Fruit fly (Drosophila melanogaster) whole organism, embryonic: ENCODE results near the gene Egfrap.

Source experiments
- Bgb ChIP-seq: fragments of 200-800 bp; sonication (Bioruptor generic); IDR thresholded peaks from 2 replicates; pipeline ENCODE4 v1.3.6; 2022; ENCODE audit warnings: missing biosample characterization, missing genetic modification characterization; ENCODE audit not compliant: partially characterized antibody
- CG10462 ChIP-seq: fragments of 200-800 bp; sonication (Bioruptor generic); optimal IDR thresholded peaks from 2 replicates; lab custom pipeline; 2016; ENCODE audit warnings: missing biosample characterization, missing genetic modification characterization
- CG11398 ChIP-seq: fragments of 200-800 bp; sonication (Bioruptor generic); optimal IDR thresholded peaks from 2 replicates; lab custom pipeline; 2016; ENCODE audit warnings: missing biosample characterization, missing genetic modification characterization
- CG12391 ChIP-seq: fragments of 200-800 bp; sonication (Bioruptor generic); optimal IDR thresholded peaks from 3 replicates; lab custom pipeline; 2018; ENCODE audit warnings: missing biosample characterization, mild to moderate bottlenecking, missing genetic modification characterization, moderate library complexity
- CG12769 ChIP-seq: fragments of 200-800 bp; sonication (Bioruptor generic); optimal IDR thresholded peaks from 2 replicates; lab custom pipeline; 2019; ENCODE audit warnings: missing biosample characterization, mild to moderate bottlenecking, missing genetic modification characterization, moderate library complexity
- CG13123 ChIP-seq: fragments of 200-800 bp; sonication (Bioruptor generic); optimal IDR thresholded peaks from 2 replicates; lab custom pipeline; 2016; ENCODE audit warnings: missing biosample characterization, missing genetic modification characterization
- CG13424 ChIP-seq: fragments of 200-800 bp; sonication (Bioruptor generic); optimal IDR thresholded peaks from 2 replicates; lab custom pipeline; 2019; ENCODE audit warnings: missing biosample characterization, mild to moderate bottlenecking, missing genetic modification characterization, moderate library complexity
- CG13775 ChIP-seq: fragments of 200-800 bp; sonication (Bioruptor generic); optimal IDR thresholded peaks from 3 replicates; lab custom pipeline; 2017; ENCODE audit warnings: missing biosample characterization, mild to moderate bottlenecking, missing genetic modification characterization
- CG15011 ChIP-seq: fragments of 200-800 bp; sonication (Bioruptor generic); optimal IDR thresholded peaks from 3 replicates; lab custom pipeline; 2018; ENCODE audit warnings: missing biosample characterization, mild to moderate bottlenecking, missing genetic modification characterization
- CG17361 ChIP-seq: fragments of 200-800 bp; sonication (Bioruptor generic); IDR thresholded peaks from 3 replicates; pipeline ENCODE4 v1.3.6; 2022; ENCODE audit warnings: missing biosample characterization, missing genetic modification characterization
- CG17612 ChIP-seq: fragments of 200-800 bp; sonication (Bioruptor generic); IDR thresholded peaks from 2 replicates; pipeline ENCODE4 v1.3.6; 2022; ENCODE audit warnings: missing biosample characterization, missing genetic modification characterization
- CG2120 ChIP-seq: fragments of 200-800 bp; sonication (Bioruptor generic); optimal IDR thresholded peaks from 3 replicates; lab custom pipeline; 2016; ENCODE audit warnings: missing biosample characterization, missing genetic modification characterization
- CG30020 ChIP-seq: fragments of 200-800 bp; optimal IDR thresholded peaks from 2 replicates; lab custom pipeline; 2019; ENCODE audit warnings: missing biosample characterization, mild to moderate bottlenecking, missing genetic modification characterization, moderate library complexity
- CG33213 ChIP-seq: fragments of 200-800 bp; sonication (Bioruptor generic); optimal IDR thresholded peaks from 3 replicates; lab custom pipeline; 2016; ENCODE audit warnings: missing biosample characterization, missing genetic modification characterization
- CG34376 ChIP-seq: fragments of 200-800 bp; sonication (Bioruptor generic); optimal IDR thresholded peaks from 2 replicates; lab custom pipeline; 2018; ENCODE audit warnings: missing biosample characterization, mild to moderate bottlenecking, missing genetic modification characterization
- CG4360 ChIP-seq: fragments of 200-800 bp; sonication (Bioruptor generic); IDR thresholded peaks from 2 replicates; pipeline ENCODE4 v1.3.6; 2022; ENCODE audit warnings: missing biosample characterization, missing genetic modification characterization
- CG4617 ChIP-seq: fragments of 200-800 bp; sonication (Bioruptor generic); optimal IDR thresholded peaks from 3 replicates; lab custom pipeline; 2016; ENCODE audit warnings: missing biosample characterization, missing genetic modification characterization, borderline replicate concordance
- CG4730 ChIP-seq: fragments of 200-800 bp; sonication (Bioruptor generic); IDR thresholded peaks from 2 replicates; pipeline ENCODE4 v1.3.6; 2022; ENCODE audit warnings: missing biosample characterization, missing genetic modification characterization
- CG5953 ChIP-seq: fragments of 200-800 bp; sonication (Bioruptor generic); IDR thresholded peaks from 2 replicates; pipeline ENCODE4 v1.3.6; 2022; ENCODE audit warnings: missing biosample characterization, missing genetic modification characterization
- CG6765 ChIP-seq: fragments of 200-800 bp; sonication (Bioruptor generic); optimal IDR thresholded peaks from 3 replicates; lab custom pipeline; 2017; ENCODE audit warnings: missing biosample characterization, mild to moderate bottlenecking, missing genetic modification characterization
- CG7556 ChIP-seq: fragments of 200-800 bp; sonication (Bioruptor generic); optimal IDR thresholded peaks from 2 replicates; lab custom pipeline; 2017; ENCODE audit warnings: missing biosample characterization, mild to moderate bottlenecking, missing genetic modification characterization
- Dek ChIP-seq: fragments of 200-800 bp; sonication (Bioruptor generic); optimal IDR thresholded peaks from 3 replicates; lab custom pipeline; 2019; ENCODE audit warnings: missing biosample characterization, mild to moderate bottlenecking, missing genetic modification characterization, moderate library complexity
- Dip3 ChIP-seq: fragments of 200-800 bp; sonication (Bioruptor generic); optimal IDR thresholded peaks from 3 replicates; lab custom pipeline; 2016; ENCODE audit warnings: missing biosample characterization, missing genetic modification characterization
- GATAe ChIP-seq: fragments of 200-800 bp; sonication (Bioruptor generic); conservative IDR thresholded peaks from 2 replicates; pipeline ENCODE4 v1.3.6; 2022; ENCODE audit warnings: missing biosample characterization, missing genetic modification characterization
- Gsc ChIP-seq: fragments of 200-800 bp; sonication (Bioruptor generic); IDR thresholded peaks from 2 replicates; pipeline ENCODE4 v1.3.6; 2022; ENCODE audit warnings: missing biosample characterization, missing genetic modification characterization
- HHEX ChIP-seq: fragments of 200-800 bp; sonication (Bioruptor generic); optimal IDR thresholded peaks from 3 replicates; lab custom pipeline; 2017; ENCODE audit warnings: missing biosample characterization, mild to moderate bottlenecking, missing genetic modification characterization, missing genetic modification reagents
- HLH4C ChIP-seq: fragments of 200-800 bp; sonication (Bioruptor generic); IDR thresholded peaks from 3 replicates; pipeline ENCODE4 v1.3.6; 2022; ENCODE audit warnings: missing biosample characterization, missing genetic modification characterization; ENCODE audit not compliant: partially characterized antibody
- Hr51 ChIP-seq, 2 experiments: fragments of 200-800 bp; sonication (Bioruptor generic); optimal IDR thresholded peaks; 2 replicates in 1 of 2; 3 replicates in 1 of 2; lab custom pipeline; 2016 to 2018; ENCODE audit warnings: missing biosample characterization in 2 of 2, missing genetic modification characterization in 2 of 2, mild to moderate bottlenecking in 1 of 2, moderate library complexity in 1 of 2
- Hsf ChIP-seq: fragments of 200-800 bp; sonication (Bioruptor generic); optimal IDR thresholded peaks from 3 replicates; lab custom pipeline; 2016; ENCODE audit warnings: missing biosample characterization, missing genetic modification characterization
- Nf-YC ChIP-seq: fragments of 200-800 bp; optimal IDR thresholded peaks from 3 replicates; lab custom pipeline; 2019; ENCODE audit warnings: missing biosample characterization, mild to moderate bottlenecking, missing genetic modification characterization, moderate library complexity
- NfI ChIP-seq: fragments of 200-800 bp; sonication (Bioruptor generic); optimal IDR thresholded peaks from 3 replicates; lab custom pipeline; 2018; ENCODE audit warnings: missing biosample characterization, mild to moderate bottlenecking, missing genetic modification characterization, moderate library complexity
- Scr ChIP-seq: fragments of 200-800 bp; sonication (Bioruptor generic); IDR thresholded peaks from 2 replicates; pipeline ENCODE4 v1.3.6; 2022; ENCODE audit warnings: missing biosample characterization, missing genetic modification characterization; ENCODE audit not compliant: partially characterized antibody
- Tbp ChIP-seq: fragments of >200 bp; optimal IDR thresholded peaks from 2 replicates; lab custom pipeline; 2018; ENCODE audit warnings: missing biosample characterization, missing genetic modification characterization
- ab ChIP-seq: fragments of 200-800 bp; sonication (Bioruptor generic); optimal IDR thresholded peaks from 2 replicates; lab custom pipeline; 2016; ENCODE audit warnings: missing biosample characterization, missing genetic modification characterization
- croc ChIP-seq: fragments of 200-800 bp; sonication (Bioruptor generic); conservative IDR thresholded peaks from 3 replicates; pipeline ENCODE4 v1.3.6; 2022; ENCODE audit warnings: missing biosample characterization, missing genetic modification characterization
- crol ChIP-seq: fragments of 200-800 bp; sonication (Bioruptor generic); IDR thresholded peaks from 2 replicates; pipeline ENCODE4 v1.3.6; 2022; ENCODE audit warnings: missing biosample characterization, missing genetic modification characterization
- dmrt99B ChIP-seq: fragments of 200-800 bp; sonication (Bioruptor generic); optimal IDR thresholded peaks from 2 replicates; lab custom pipeline; 2018; ENCODE audit warnings: missing biosample characterization, mild to moderate bottlenecking, missing genetic modification characterization, moderate library complexity
- esg ChIP-seq: fragments of 200-800 bp; sonication (Bioruptor generic); conservative IDR thresholded peaks from 2 replicates; pipeline ENCODE4 v1.3.6; 2022; ENCODE audit warnings: missing biosample characterization, missing genetic modification characterization
- fu2 ChIP-seq: fragments of 200-800 bp; sonication (Bioruptor generic); optimal IDR thresholded peaks from 2 replicates; lab custom pipeline; 2016; ENCODE audit warnings: missing biosample characterization, missing genetic modification characterization
- grau ChIP-seq: fragments of 200-800 bp; optimal IDR thresholded peaks from 3 replicates; lab custom pipeline; 2019; ENCODE audit warnings: missing biosample characterization, mild to moderate bottlenecking, missing genetic modification characterization, moderate library complexity
- h ChIP-seq: fragments of >200 bp; optimal IDR thresholded peaks from 2 replicates; lab custom pipeline; 2017
- kah ChIP-seq: fragments of 200-800 bp; sonication (Bioruptor generic); optimal IDR thresholded peaks from 2 replicates; lab custom pipeline; 2018; ENCODE audit warnings: missing biosample characterization, mild to moderate bottlenecking, missing genetic modification characterization
- pita ChIP-seq: fragments of 200-800 bp; sonication (Bioruptor generic); optimal IDR thresholded peaks from 2 replicates; lab custom pipeline; 2017; ENCODE audit warnings: missing biosample characterization, mild to moderate bottlenecking, missing genetic modification characterization
- sisA ChIP-seq: fragments of 200-800 bp; sonication (Bioruptor generic); IDR thresholded peaks from 2 replicates; pipeline ENCODE4 v1.3.6; 2022; ENCODE audit warnings: missing biosample characterization, missing genetic modification characterization
- sna ChIP-seq: fragments of 200-800 bp; sonication (Bioruptor generic); IDR thresholded peaks from 2 replicates; pipeline ENCODE4 v1.3.6; 2022; ENCODE audit warnings: missing biosample characterization, missing genetic modification characterization; ENCODE audit not compliant: partially characterized antibody
- tll ChIP-seq, 2 experiments: fragments of 200-800 bp in 1 of 2; fragments of >200 bp in 1 of 2; sonication (Bioruptor generic) in 1 of 2; optimal IDR thresholded peaks; 2 replicates each; lab custom pipeline; 2017 to 2019; ENCODE audit warnings: missing biosample characterization in 2 of 2, missing genetic modification characterization in 2 of 2, mild to moderate bottlenecking in 1 of 2, moderate library complexity in 1 of 2
- trh ChIP-seq: fragments of 200-800 bp; sonication (Bioruptor generic); optimal IDR thresholded peaks from 2 replicates; lab custom pipeline; 2016; ENCODE audit warnings: missing biosample characterization, missing genetic modification characterization
- unc-4 ChIP-seq: fragments of 200-800 bp; sonication (Bioruptor generic); IDR thresholded peaks from 2 replicates; pipeline ENCODE4 v1.3.6; 2022; ENCODE audit warnings: missing biosample characterization, missing genetic modification characterization; ENCODE audit not compliant: partially characterized antibody
- usp ChIP-seq: fragments of >200 bp; optimal IDR thresholded peaks from 2 replicates; lab custom pipeline; 2017; ENCODE audit warnings: missing biosample characterization, missing genetic modification characterization
- zen ChIP-seq: fragments of 200-800 bp; sonication (Bioruptor generic); optimal IDR thresholded peaks from 3 replicates; lab custom pipeline; 2018; ENCODE audit warnings: missing biosample characterization, mild to moderate bottlenecking, missing genetic modification characterization, moderate library complexity
- zf30C ChIP-seq: fragments of 200-800 bp; sonication (Bioruptor generic); optimal IDR thresholded peaks from 3 replicates; lab custom pipeline; 2018; ENCODE audit warnings: missing biosample characterization, mild to moderate bottlenecking, missing genetic modification characterization

The Egfrap gene

DNA sequence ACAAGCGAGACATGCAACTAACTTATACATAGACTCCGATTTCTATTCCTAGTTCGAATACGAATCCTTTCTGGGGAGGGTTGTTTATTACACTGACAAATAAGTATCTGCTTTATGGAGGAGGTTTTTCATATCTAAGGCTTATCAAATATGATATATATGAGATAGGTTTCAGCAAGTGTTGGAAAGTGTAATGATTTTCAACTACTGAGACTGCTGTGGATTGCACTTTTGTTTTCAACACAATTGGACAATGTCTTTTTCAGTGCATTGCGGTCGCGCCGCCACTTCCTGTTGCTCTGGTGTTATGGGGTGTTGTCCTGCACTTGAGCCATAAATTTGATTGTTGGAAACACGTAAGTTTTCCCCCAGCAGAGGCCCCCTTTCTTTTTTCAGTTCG, 37.2 kb upstream of the Egfrap start (continued):
- peak; percentile 21 for TF ChIP-seq HHEX (GFP tag; lab: Kevin White, UChicago)
- TF ChIP-seq unc-4: no peak
- no peak for TF ChIP-seq usp (GFP tag; lab: Kevin White, UChicago)
- peak; percentile 50; the same call in 1 of the 2 replicates for TF ChIP-seq Gsc (GFP tag; lab: Robert Waterston, UW)
- TF ChIP-seq crol (GFP tag; lab: Robert Waterston, UW): no peak
- no peak for TF ChIP-seq HLH4C (GFP tag; lab: Robert Waterston, UW)
- TF ChIP-seq kah (GFP tag; lab: Kevin White, UChicago): peak; percentile 42
- peak; percentile 38 for TF ChIP-seq CG13775 (GFP tag; lab: Kevin White, UChicago)
- peak; percentile 6 for TF ChIP-seq CG12769
- no peak for TF ChIP-seq Bgb (GFP tag; lab: Robert Waterston, UW)
- TF ChIP-seq CG17612: no peak
- TF ChIP-seq CG17361: peak; percentile 59
- TF ChIP-seq CG10462 (GFP tag; lab: Kevin White, UChicago): no peak
- TF ChIP-seq Tbp (GFP tag; lab: Kevin White, UChicago): no peak
- no peak for TF ChIP-seq CG34376 (GFP tag; lab: Kevin White, UChicago)
- TF ChIP-seq Nf-YC (tag; lab: Kevin White, UChicago): no peak
- no peak for TF ChIP-seq Dip3 (GFP tag; lab: Kevin White, UChicago)
- no peak for TF ChIP-seq ab
- no peak for TF ChIP-seq Scr
- TF ChIP-seq sna (GFP tag; lab: Robert Waterston, UW): no peak
- TF ChIP-seq fu2 (GFP tag; lab: Kevin White, UChicago): no peak
- peak; percentile 54 for TF ChIP-seq CG7556
- TF ChIP-seq CG5953: no peak
- TF ChIP-seq pita (GFP tag; lab: Kevin White, UChicago): no peak
- TF ChIP-seq CG6765 (GFP tag; lab: Kevin White, UChicago): no peak
- TF ChIP-seq CG30020: peak; percentile 6
- TF ChIP-seq CG33213: no peak
- peak in 1 of 2 experiments; percentile 19 for TF ChIP-seq Hr51 (GFP tag; optimal IDR thresholded peaks at IDR 0.05; lab: Kevin White, UChicago)
- no peak for TF ChIP-seq tll (GFP tag; optimal IDR thresholded peaks at IDR 0.05; lab: Kevin White, UChicago)
- TF ChIP-seq zf30C: peak; percentile 76
- no peak for TF ChIP-seq esg (GFP tag; lab: Robert Waterston, UW)
- no peak for TF ChIP-seq CG15011 (GFP tag; lab: Kevin White, UChicago)
- TF ChIP-seq CG2120 (GFP tag; lab: Kevin White, UChicago): no peak
- peak; percentile 67 for TF ChIP-seq CG12391 (tag; lab: Kevin White, UChicago)
- TF ChIP-seq CG4730 (GFP tag; lab: Robert Waterston, UW): 0 out of 2 replicates have a peak, but pooled peaks have one; percentile 17
- TF ChIP-seq sisA: peak; percentile 60
- TF ChIP-seq h (lab: Kevin White, UChicago): no peak
- peak; percentile 51 for TF ChIP-seq grau (tag; lab: Kevin White, UChicago)
- TF ChIP-seq croc (GFP tag; lab: Robert Waterston, UW): peak; percentile 37; the same call in 2 of the 3 replicates
- TF ChIP-seq CG13123 (GFP tag; lab: Kevin White, UChicago): no peak
- peak; percentile 41 for TF ChIP-seq Hsf (GFP tag; lab: Kevin White, UChicago)
- TF ChIP-seq NfI (GFP tag; lab: Kevin White, UChicago): no peak
- peak; percentile 24 for TF ChIP-seq CG11398 (GFP tag; lab: Kevin White, UChicago)
- peak; percentile 46 for TF ChIP-seq dmrt99B (tag; lab: Kevin White, UChicago)
- no peak for TF ChIP-seq Dek (tag; lab: Kevin White, UChicago)
- peak; percentile 47 for TF ChIP-seq zen (tag; lab: Kevin White, UChicago)
- no peak for TF ChIP-seq GATAe
- no peak for TF ChIP-seq trh (GFP tag; lab: Kevin White, UChicago)
- TF ChIP-seq CG4360 (GFP tag; lab: Robert Waterston, UW): peak; percentile 54; the same call in 1 of the 2 replicates
- TF ChIP-seq CG4617 (GFP tag; lab: Kevin White, UChicago): no peak
- peak; percentile 40 for TF ChIP-seq CG13424 (tag; lab: Kevin White, UChicago)
